Worm (Caenorhabditis elegans) whole organism, early embryonic: ENCODE data around the gene AH6.3.

Source experiments
- B0310.2 ChIP-seq: sonication (generic microtip); optimal IDR thresholded peaks from 2 replicates; lab custom pipeline; 2016; ENCODE audit warnings: mild to moderate bottlenecking, missing genetic modification characterization, missing compliant biosample characterization
- ama-1 ChIP-seq: fragments of 150-350 bp; optimal IDR thresholded peaks from 2 replicates; lab custom pipeline; 2014
- ceh-13 ChIP-seq: fragments of 200-800 bp; sonication (Bioruptor generic); optimal IDR thresholded peaks from 2 replicates; lab custom pipeline; 2018; ENCODE audit warnings: mild to moderate bottlenecking, missing genetic modification characterization, missing compliant biosample characterization
- ceh-36 ChIP-seq: sonication (generic microtip); optimal IDR thresholded peaks from 2 replicates; lab custom pipeline; 2016; ENCODE audit warnings: missing genetic modification characterization, inconsistent platforms, missing compliant biosample characterization
- ets-7 ChIP-seq: sonication (generic microtip); optimal IDR thresholded peaks from 2 replicates; lab custom pipeline; 2016; ENCODE audit warnings: missing genotype, missing genetic modification characterization, missing compliant biosample characterization
- flt-1 ChIP-seq: fragments of 200-800 bp; sonication (Bioruptor generic); IDR thresholded peaks from 2 replicates; pipeline ENCODE4 v1.3.6; 2022; ENCODE audit warnings: missing genetic modification characterization, missing compliant biosample characterization
- hmbx-1 ChIP-seq: sonication (generic microtip); optimal IDR thresholded peaks from 2 replicates; lab custom pipeline; 2016; ENCODE audit warnings: mild to moderate bottlenecking, missing genetic modification characterization, missing compliant biosample characterization
- hnd-1 ChIP-seq: sonication (generic microtip); optimal IDR thresholded peaks from 2 replicates; lab custom pipeline; 2016; ENCODE audit warnings: missing genetic modification characterization, missing compliant biosample characterization
- pes-1 ChIP-seq: fragments of 200-800 bp; sonication (Bioruptor generic); IDR thresholded peaks from 2 replicates; pipeline ENCODE4 v1.3.6; 2022; ENCODE audit warnings: missing genetic modification reagents, missing genetic modification characterization, missing compliant biosample characterization
- scrt-1 ChIP-seq: fragments of 200-800 bp; sonication (Bioruptor generic); IDR thresholded peaks from 2 replicates; pipeline ENCODE4 v1.3.6; 2022; ENCODE audit warnings: missing genetic modification characterization, missing compliant biosample characterization
- tbx-11 ChIP-seq: fragments of 200-800 bp; sonication (Bioruptor generic); IDR thresholded peaks from 2 replicates; pipeline ENCODE4 v1.3.6; 2022; ENCODE audit warnings: missing genetic modification characterization, missing compliant biosample characterization

DNA sequence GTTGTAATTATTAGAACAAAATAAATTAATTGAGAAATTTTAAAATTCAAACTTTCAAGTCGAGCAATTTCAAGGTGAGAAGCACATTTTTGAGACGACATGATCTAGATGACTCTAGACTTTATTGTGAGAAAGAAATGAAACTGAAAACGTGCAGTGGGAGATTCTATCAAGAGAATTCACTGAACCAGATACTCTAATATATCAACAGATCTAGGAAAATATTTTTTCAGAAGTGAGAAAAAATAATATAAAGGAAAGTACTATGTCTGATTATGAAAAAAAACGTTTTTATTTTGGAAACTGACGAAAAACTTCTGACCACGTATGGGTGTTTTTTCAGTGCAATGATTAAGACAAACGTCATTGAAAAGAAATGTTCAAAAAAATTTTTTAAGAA, 21.9 kb downstream of the AH6.3 start, which contains the start of gene sra-3:
- TF ChIP-seq B0310.2 (tag; lab: Kevin White, UChicago) (no peak), ets-7 (no peak), ceh-13 (GFP tag; lab: Kevin White, UChicago) (no peak), flt-1 (GFP tag; lab: Robert Waterston, UW) (no peak), ama-1 (lab: Kevin White, UChicago) (no peak), hmbx-1 (tag; lab: Kevin White, UChicago) (no peak), scrt-1 (GFP tag; lab: Robert Waterston, UW) (no peak), tbx-11 (GFP tag; lab: Robert Waterston, UW) (no peak), ceh-36 (tag; lab: Kevin White, UChicago) (no peak), hnd-1 (tag; lab: Kevin White, UChicago) (no peak), pes-1 (no peak)
